Worm (Caenorhabditis elegans): Measurements from ENCODE around the gene ZK816.3.

DNA sequence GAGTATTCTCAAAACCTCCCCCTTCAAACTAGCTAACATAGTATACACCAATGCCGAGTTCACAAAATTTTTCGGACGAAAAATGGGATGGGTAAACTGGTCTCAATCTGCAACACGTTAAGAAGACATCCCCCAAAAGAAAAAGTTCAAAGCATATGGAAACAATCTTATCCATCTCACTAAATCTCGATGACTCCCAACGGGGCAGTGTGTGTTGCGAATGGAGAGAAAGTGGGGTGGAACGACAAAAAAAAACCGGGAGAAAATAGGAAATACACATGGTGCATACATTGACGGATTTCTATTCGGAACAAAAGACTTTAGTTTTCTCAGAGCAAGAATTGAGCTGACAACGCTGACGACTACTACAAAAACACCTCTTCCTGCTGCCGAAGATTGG, 27.1 kb downstream of the ZK816.3 start:
- TF ChIP-seq aly-2 (tag; optimal IDR thresholded peaks at IDR 0.05) (no peak), snpc-4 (tag; optimal IDR thresholded peaks at IDR 0.05) (no peak), unc-39 (tag; optimal IDR thresholded peaks at IDR 0.05) (no peak), nhr-11 (tag; optimal IDR thresholded peaks at IDR 0.05) (no peak), ceh-16 (tag; optimal IDR thresholded peaks at IDR 0.05) (no peak), elt-3 (tag; optimal IDR thresholded peaks at IDR 0.05) (no peak), F13H6.1 (tag; optimal IDR thresholded peaks at IDR 0.05) (no peak), nhr-23 (tag; optimal IDR thresholded peaks at IDR 0.05) (no peak), nhr-77 (tag; optimal IDR thresholded peaks at IDR 0.05) (no peak), fos-1 (tag; optimal IDR thresholded peaks at IDR 0.05) (no peak), ztf-4 (tag; optimal IDR thresholded peaks at IDR 0.05) (no peak), ztf-11 (tag; optimal IDR thresholded peaks at IDR 0.05) (no peak), egl-27 (tag; optimal IDR thresholded peaks at IDR 0.05) (no peak)
